Fruit fly (Drosophila melanogaster) whole organism, prepupa: ENCODE results near the gene aub.

Experiments
- CG10631 ChIP-seq: fragments of 200-800 bp; sonication (Bioruptor generic); optimal IDR thresholded peaks from 2 replicates; lab custom pipeline; 2016; ENCODE audit warnings: missing biosample characterization, missing genetic modification characterization
- CG11762 ChIP-seq: fragments of 200-800 bp; sonication (Bioruptor generic); optimal IDR thresholded peaks from 3 replicates; lab custom pipeline; 2016; ENCODE audit warnings: missing biosample characterization, missing genetic modification characterization; ENCODE audit not compliant: insufficient read depth
- CG15336 ChIP-seq: fragments of 200-800 bp; sonication (Bioruptor generic); IDR thresholded peaks from 2 replicates; pipeline ENCODE4 v1.3.6; 2022; ENCODE audit warnings: missing biosample characterization, missing genetic modification characterization
- CG16779 ChIP-seq: fragments of 200-800 bp; sonication (Bioruptor generic); optimal IDR thresholded peaks from 3 replicates; lab custom pipeline; 2017; ENCODE audit warnings: missing biosample characterization, mild to moderate bottlenecking, missing genetic modification characterization
- CG3032 ChIP-seq: fragments of 200-800 bp; optimal IDR thresholded peaks from 2 replicates; lab custom pipeline; 2019; ENCODE audit warnings: missing biosample characterization, mild to moderate bottlenecking, missing genetic modification characterization, moderate library complexity
- CG31627 ChIP-seq: fragments of 200-800 bp; sonication (Bioruptor generic); optimal IDR thresholded peaks from 3 replicates; lab custom pipeline; 2016; ENCODE audit warnings: missing biosample characterization, missing genetic modification characterization
- CG32006 ChIP-seq: fragments of 200-800 bp; sonication (Bioruptor generic); optimal IDR thresholded peaks from 3 replicates; lab custom pipeline; 2017; ENCODE audit warnings: missing biosample characterization, mild to moderate bottlenecking, missing genetic modification characterization
- CG34406 ChIP-seq: fragments of 200-800 bp; sonication (Bioruptor generic); optimal IDR thresholded peaks from 3 replicates; lab custom pipeline; 2016; ENCODE audit warnings: missing biosample characterization, missing genetic modification characterization
- CG3919 ChIP-seq: fragments of 200-800 bp; sonication (Bioruptor generic); optimal IDR thresholded peaks from 3 replicates; lab custom pipeline; 2016; ENCODE audit warnings: missing biosample characterization, missing genetic modification characterization
- CG4318 ChIP-seq: fragments of 200-800 bp; sonication (Bioruptor generic); optimal IDR thresholded peaks from 3 replicates; lab custom pipeline; 2017; ENCODE audit warnings: missing biosample characterization, mild to moderate bottlenecking, missing genetic modification characterization
- CG6163 ChIP-seq: fragments of 200-800 bp; sonication (Bioruptor generic); IDR thresholded peaks from 3 replicates; pipeline ENCODE4 v1.3.6; 2022; ENCODE audit warnings: missing biosample characterization, missing genetic modification characterization
- CG6276 ChIP-seq: fragments of 200-800 bp; sonication (Bioruptor generic); optimal IDR thresholded peaks from 2 replicates; lab custom pipeline; 2017; ENCODE audit warnings: missing biosample characterization, mild to moderate bottlenecking, missing genetic modification characterization
- CG6792 ChIP-seq: fragments of 200-800 bp; sonication (Bioruptor generic); optimal IDR thresholded peaks from 3 replicates; lab custom pipeline; 2016; ENCODE audit warnings: missing biosample characterization, missing genetic modification characterization
- CG6808 ChIP-seq: fragments of 200-800 bp; sonication (Bioruptor generic); optimal IDR thresholded peaks from 3 replicates; lab custom pipeline; 2017; ENCODE audit warnings: missing biosample characterization, missing genetic modification characterization, mild to moderate bottlenecking, moderate library complexity, missing genetic modification reagents
- CG7368 ChIP-seq: fragments of 200-800 bp; sonication (Bioruptor generic); optimal IDR thresholded peaks from 3 replicates; lab custom pipeline; 2016; ENCODE audit warnings: missing biosample characterization, missing genetic modification characterization
- CG8119 ChIP-seq: fragments of 200-800 bp; sonication (Bioruptor generic); IDR thresholded peaks from 3 replicates; pipeline ENCODE4 v1.3.6; 2022; ENCODE audit warnings: missing biosample characterization, missing genetic modification characterization
- CG8319 ChIP-seq: fragments of 200-800 bp; sonication (Bioruptor generic); optimal IDR thresholded peaks from 3 replicates; lab custom pipeline; 2016; ENCODE audit warnings: missing biosample characterization, missing genetic modification characterization
- CG8632 ChIP-seq: fragments of 200-800 bp; sonication (Bioruptor generic); optimal IDR thresholded peaks from 3 replicates; lab custom pipeline; 2016; ENCODE audit warnings: missing biosample characterization, missing genetic modification characterization
- CG9139 ChIP-seq: fragments of 200-800 bp; sonication (Bioruptor generic); optimal IDR thresholded peaks from 3 replicates; lab custom pipeline; 2017; ENCODE audit warnings: missing biosample characterization, mild to moderate bottlenecking, missing genetic modification characterization
- Eip75B ChIP-seq: fragments of 200-800 bp; sonication (Bioruptor generic); optimal IDR thresholded peaks from 3 replicates; lab custom pipeline; 2016; ENCODE audit warnings: missing biosample characterization, missing genetic modification characterization
- Eip78C ChIP-seq: fragments of 200-800 bp; sonication (Bioruptor generic); peaks from one replicate; lab custom pipeline; 2016; ENCODE audit warnings: missing biosample characterization, missing genetic modification characterization
- Eip93F ChIP-seq: fragments of 200-800 bp; sonication (Bioruptor generic); optimal IDR thresholded peaks from 2 replicates; lab custom pipeline; 2016; ENCODE audit warnings: missing biosample characterization, mild to moderate bottlenecking, missing genetic modification characterization
- Ets21C ChIP-seq: fragments of 200-800 bp; sonication (Bioruptor generic); optimal IDR thresholded peaks from 3 replicates; lab custom pipeline; 2016; ENCODE audit warnings: missing biosample characterization, missing genetic modification characterization
- Ets96B ChIP-seq: fragments of 200-800 bp; optimal IDR thresholded peaks from 2 replicates; lab custom pipeline; 2019; ENCODE audit warnings: missing biosample characterization, mild to moderate bottlenecking, missing genetic modification characterization, moderate library complexity
- Gug ChIP-seq: fragments of 200-800 bp; sonication (Bioruptor generic); IDR thresholded peaks from 2 replicates; pipeline ENCODE4 v1.3.6; 2022; ENCODE audit warnings: missing biosample characterization, missing genetic modification characterization
- Hr38 ChIP-seq: sonication (Bioruptor generic); optimal IDR thresholded peaks from 2 replicates; lab custom pipeline; 2016; ENCODE audit warnings: missing biosample characterization, missing genetic modification characterization
- Hr39 ChIP-seq: fragments of 200-800 bp; sonication (Bioruptor generic); optimal IDR thresholded peaks from 2 replicates; lab custom pipeline; 2016; ENCODE audit warnings: missing biosample characterization, missing genetic modification characterization
- Hr4 ChIP-seq: fragments of 200-800 bp; sonication (Bioruptor generic); optimal IDR thresholded peaks from 3 replicates; lab custom pipeline; 2016; ENCODE audit warnings: missing biosample characterization, missing genetic modification characterization
- Lpt ChIP-seq: fragments of 200-800 bp; sonication (Bioruptor generic); optimal IDR thresholded peaks from 3 replicates; lab custom pipeline; 2016; ENCODE audit warnings: missing biosample characterization, missing genetic modification characterization
- Met ChIP-seq: fragments of 200-800 bp; sonication (Bioruptor generic); optimal IDR thresholded peaks from 3 replicates; lab custom pipeline; 2016; ENCODE audit warnings: missing biosample characterization, missing genetic modification characterization
- OdsH ChIP-seq: fragments of 200-800 bp; sonication (Bioruptor generic); optimal IDR thresholded peaks from 3 replicates; lab custom pipeline; 2016; ENCODE audit warnings: missing biosample characterization, missing genetic modification characterization
- Smox ChIP-seq: fragments of 200-800 bp; sonication (Bioruptor generic); optimal IDR thresholded peaks from 3 replicates; lab custom pipeline; 2016; ENCODE audit warnings: missing biosample characterization, missing genetic modification characterization
- Sox15 ChIP-seq: fragments of 200-800 bp; sonication (Bioruptor generic); optimal IDR thresholded peaks from 3 replicates; lab custom pipeline; 2016; ENCODE audit warnings: missing biosample characterization, missing genetic modification characterization
- achi ChIP-seq: fragments of 200-800 bp; sonication (Bioruptor generic); optimal IDR thresholded peaks from 3 replicates; lab custom pipeline; 2016; ENCODE audit warnings: missing biosample characterization, missing genetic modification characterization
- acj6 ChIP-seq: fragments of 200-800 bp; sonication (Bioruptor generic); optimal IDR thresholded peaks from 3 replicates; lab custom pipeline; 2016; ENCODE audit warnings: missing biosample characterization, missing genetic modification characterization
- cyc ChIP-seq: fragments of 200-800 bp; sonication (Bioruptor generic); optimal IDR thresholded peaks from 3 replicates; lab custom pipeline; 2016; ENCODE audit warnings: missing biosample characterization, missing genetic modification characterization
- eg ChIP-seq: fragments of 200-800 bp; sonication (Bioruptor generic); IDR thresholded peaks from 3 replicates; pipeline ENCODE4 v1.3.6; 2022; ENCODE audit warnings: missing biosample characterization, missing genetic modification characterization
- esn ChIP-seq: fragments of 200-800 bp; sonication (Bioruptor generic); optimal IDR thresholded peaks from 2 replicates; lab custom pipeline; 2016; ENCODE audit warnings: missing biosample characterization, mild to moderate bottlenecking, missing genetic modification characterization, moderate library complexity
- fd59A ChIP-seq: fragments of 200-800 bp; sonication (Bioruptor generic); optimal IDR thresholded peaks from 2 replicates; lab custom pipeline; 2017; ENCODE audit warnings: missing biosample characterization, mild to moderate bottlenecking, missing genetic modification characterization, missing genetic modification reagents
- fd85E ChIP-seq: fragments of 200-800 bp; sonication (Bioruptor generic); optimal IDR thresholded peaks from 3 replicates; lab custom pipeline; 2016; ENCODE audit warnings: missing biosample characterization, missing genetic modification characterization
- fkh ChIP-seq: fragments of 200-800 bp; sonication (Bioruptor generic); optimal IDR thresholded peaks from 3 replicates; lab custom pipeline; 2017; ENCODE audit warnings: missing biosample characterization, mild to moderate bottlenecking, missing genetic modification characterization, moderate library complexity
- lz ChIP-seq: fragments of 200-800 bp; sonication (Bioruptor generic); optimal IDR thresholded peaks from 3 replicates; lab custom pipeline; 2016; ENCODE audit warnings: missing biosample characterization, missing genetic modification characterization
- net ChIP-seq: fragments of 200-800 bp; sonication (Bioruptor generic); optimal IDR thresholded peaks from 3 replicates; lab custom pipeline; 2016; ENCODE audit warnings: missing biosample characterization, missing genetic modification characterization
- pdm3 ChIP-seq: fragments of 200-800 bp; sonication (Bioruptor generic); optimal IDR thresholded peaks from 3 replicates; lab custom pipeline; 2016; ENCODE audit warnings: missing biosample characterization, missing genetic modification characterization
- salr ChIP-seq, 2 experiments: fragments of 200-800 bp; sonication (Bioruptor generic); optimal IDR thresholded peaks; 3 replicates each; lab custom pipeline; 2016 to 2018; ENCODE audit warnings: missing biosample characterization in 2 of 2, missing genetic modification characterization in 2 of 2, mild to moderate bottlenecking in 1 of 2
- spab ChIP-seq: fragments of 200-800 bp; sonication (Bioruptor generic); optimal IDR thresholded peaks from 2 replicates; lab custom pipeline; 2017; ENCODE audit warnings: missing biosample characterization, mild to moderate bottlenecking, missing genetic modification characterization, missing genetic modification reagents
- svp ChIP-seq: fragments of 200-800 bp; sonication (Bioruptor generic); peaks from one replicate; lab custom pipeline; 2016; ENCODE audit warnings: missing biosample characterization, missing genetic modification characterization

The aub gene

DNA sequence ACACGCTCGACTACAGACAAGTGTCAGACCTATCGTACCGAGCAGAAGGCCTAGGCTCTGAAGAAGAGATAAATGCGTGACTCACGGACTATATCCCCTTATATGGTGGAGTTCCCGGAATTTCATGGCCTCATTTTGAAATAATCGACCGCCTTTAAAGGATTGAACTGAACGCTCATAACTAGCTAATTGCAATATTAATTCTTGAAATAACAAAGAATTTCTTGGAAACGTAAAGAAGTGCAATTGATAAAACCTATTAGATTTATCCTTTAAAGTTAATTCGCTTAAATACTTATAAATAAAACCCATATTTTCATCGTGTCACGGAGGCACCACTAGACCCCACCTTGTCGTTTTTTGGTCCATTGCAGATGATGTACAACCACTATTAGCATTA, 39.8 kb upstream of the aub start:
- TF ChIP-seq cyc (GFP tag; lab: Kevin White, UChicago) (no peak), Hr39 (GFP tag; lab: Kevin White, UChicago) (no peak), CG8632 (GFP tag; lab: Kevin White, UChicago) (no peak), Sox15 (no peak), Eip93F (GFP tag; lab: Kevin White, UChicago) (no peak), Eip78C (peak; percentile 51), CG16779 (tag; lab: Kevin White, UChicago) (no peak), CG11762 (no peak), Hr4 (peak; percentile 27), CG15336 (GFP tag; lab: Robert Waterston, UW) (peak; percentile 52), CG6808 (GFP tag; lab: Kevin White, UChicago) (no peak), CG31627 (GFP tag; lab: Kevin White, UChicago) (no peak), Ets96B (tag; lab: Kevin White, UChicago) (no peak), Hr38 (no peak), salr (GFP tag; optimal IDR thresholded peaks at IDR 0.05; lab: Kevin White, UChicago) (peak in 1 of 2 experiments; percentile 45), fd59A (no peak), Met (GFP tag; lab: Kevin White, UChicago) (no peak), CG7368 (GFP tag; lab: Kevin White, UChicago) (no peak), CG6163 (GFP tag; lab: Robert Waterston, UW) (no peak), achi (no peak), CG3919 (GFP tag; lab: Kevin White, UChicago) (no peak), eg (GFP tag; lab: Robert Waterston, UW) (no peak), CG3032 (tag; lab: Kevin White, UChicago) (no peak), CG4318 (GFP tag; lab: Kevin White, UChicago) (peak; percentile 33), Eip75B (GFP tag; lab: Kevin White, UChicago) (no peak), OdsH (GFP tag; lab: Kevin White, UChicago) (no peak), CG10631 (GFP tag; lab: Kevin White, UChicago) (no peak), esn (GFP tag; lab: Kevin White, UChicago) (no peak), CG32006 (GFP tag; lab: Kevin White, UChicago) (peak; percentile 65), acj6 (GFP tag; lab: Kevin White, UChicago) (no peak), CG34406 (GFP tag; lab: Kevin White, UChicago) (no peak), pdm3 (GFP tag; lab: Kevin White, UChicago) (no peak), Smox (GFP tag; lab: Kevin White, UChicago) (no peak), CG8119 (0 out of 3 replicates have a peak, but pooled peaks have one; percentile 48), CG9139 (GFP tag; lab: Kevin White, UChicago) (no peak), Ets21C (GFP tag; lab: Kevin White, UChicago) (no peak), CG8319 (GFP tag; lab: Kevin White, UChicago) (no peak), lz (GFP tag; lab: Kevin White, UChicago) (no peak), fd85E (no peak), CG6792 (GFP tag; lab: Kevin White, UChicago) (no peak), spab (GFP tag; lab: Kevin White, UChicago) (no peak), svp (no peak)
- TF ChIP-seq, all 60 proteins: peak for 7

DNA sequence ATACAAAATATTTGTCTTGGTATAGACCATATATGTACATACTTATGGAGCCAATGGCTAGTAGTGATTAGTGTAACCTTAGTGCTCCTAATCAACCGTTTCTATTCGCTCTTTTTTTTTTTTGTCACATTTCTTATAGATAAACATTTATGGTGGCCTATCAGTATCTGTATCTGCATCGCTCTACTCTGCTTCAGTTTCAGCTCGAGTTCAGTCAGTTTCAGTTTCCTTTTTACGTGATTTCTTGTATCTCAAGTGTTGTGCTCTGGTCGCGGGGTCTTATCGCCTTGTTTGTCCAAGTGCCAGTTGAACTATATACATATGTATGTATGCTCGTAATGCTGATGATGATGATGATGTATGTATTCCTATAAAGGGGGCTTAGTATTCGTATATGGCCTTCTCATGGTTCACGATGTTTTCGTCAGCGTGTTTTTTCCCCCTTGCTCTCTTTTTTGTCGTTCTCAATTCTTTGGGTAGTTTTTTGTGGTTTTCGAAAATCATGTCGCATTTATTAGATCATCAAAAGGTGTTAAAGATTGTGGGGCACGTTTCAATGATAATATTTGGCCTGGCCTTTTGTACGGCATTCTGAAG, 38.4 kb upstream of the aub start:
- TF ChIP-seq net (GFP tag; lab: Kevin White, UChicago) (no peak), OdsH (GFP tag; lab: Kevin White, UChicago) (no peak), Lpt (GFP tag; lab: Kevin White, UChicago) (no peak), Eip78C (peak; percentile 3), CG8632 (GFP tag; lab: Kevin White, UChicago) (no peak), fkh (peak; percentile 64), Gug (GFP tag; lab: Robert Waterston, UW) (no peak), CG8119 (no peak), CG10631 (GFP tag; lab: Kevin White, UChicago) (no peak), CG11762 (no peak), CG6276 (GFP tag; lab: Kevin White, UChicago) (no peak), svp (no peak), CG8319 (GFP tag; lab: Kevin White, UChicago) (no peak)
